Worm (Caenorhabditis elegans) whole organism, L1 larva: ENCODE data around the gene srh-69.

Experiments used
- aly-2 ChIP-seq: fragments of 150-350 bp; optimal IDR thresholded peaks from 2 replicates; lab custom pipeline; 2014; ENCODE audit warnings: missing biosample characterization, missing genetic modification characterization
- fos-1 ChIP-seq: fragments of 150-350 bp; optimal IDR thresholded peaks from 2 replicates; lab custom pipeline; 2014; ENCODE audit warnings: missing biosample characterization, missing genetic modification characterization
- nhr-84 ChIP-seq: sonication (generic microtip); optimal IDR thresholded peaks from 2 replicates; lab custom pipeline; 2017; ENCODE audit warnings: missing biosample characterization, missing genetic modification characterization
- snpc-4 ChIP-seq: fragments of 150-350 bp; optimal IDR thresholded peaks from 2 replicates; lab custom pipeline; 2014; ENCODE audit warnings: missing biosample characterization, missing genetic modification characterization
- unc-62 ChIP-seq: fragments of 150-350 bp; optimal IDR thresholded peaks from 2 replicates; lab custom pipeline; 2014; ENCODE audit warnings: missing biosample characterization, missing genetic modification reagents, missing genetic modification characterization

Gene srh-69

DNA sequence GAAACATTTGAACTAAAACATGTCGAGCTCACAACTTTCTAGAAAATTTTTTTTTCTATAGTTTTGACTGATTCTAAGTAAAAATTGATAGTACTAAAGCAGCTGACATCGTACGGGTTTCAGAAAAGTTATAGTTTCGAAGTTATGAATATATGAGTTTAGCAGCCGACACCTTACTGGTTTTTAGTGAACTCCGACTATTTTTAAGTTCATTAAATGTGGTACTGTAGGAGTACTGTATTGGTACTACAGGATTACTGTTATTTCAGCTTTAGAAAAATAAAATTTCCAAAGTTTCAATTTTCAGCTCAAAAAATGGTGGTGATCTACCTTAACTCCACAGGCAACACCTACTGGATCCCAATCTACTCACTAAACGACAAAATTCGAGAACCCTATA is 49.0 kb downstream of the srh-69 start, which contains the start of gene sre-37:
Gene sre-37, plus strand, starts transcription at position 301 of the 400 bp plus-strand sequence.
- TF ChIP-seq unc-62 (GFP tag; lab: Kevin White, UChicago) = no peak
- TF ChIP-seq aly-2 (tag; lab: Kevin White, UChicago) = no peak
- TF ChIP-seq fos-1 (tag; lab: Kevin White, UChicago) = no peak
- no peak for TF ChIP-seq nhr-84 (tag; lab: Kevin White, UChicago)
- no peak for TF ChIP-seq snpc-4 (tag; lab: Kevin White, UChicago)
